Worm (Caenorhabditis elegans) whole organism, L1 larva: ENCODE results near the gene C33A11.2.

Experiments used
- ceh-82 ChIP-seq, 3 experiments: fragments of 150-350 bp in 1 of 3; sonication (generic microtip) in 2 of 3; optimal IDR thresholded peaks; 2 replicates each; lab custom pipeline; 2014 to 2017; ENCODE audit warnings: missing biosample characterization in 3 of 3, missing genetic modification characterization in 3 of 3
- efl-1 ChIP-seq, 4 experiments: fragments of 150-350 bp; optimal IDR thresholded peaks in 3 of 4; peaks in 1 of 4; 1 replicate in 1 of 4; 2 replicates in 3 of 4; lab custom pipeline; 2014; ENCODE audit warnings: missing biosample characterization in 2 of 4, missing genetic modification characterization in 2 of 4, missing genetic modification reagents in 2 of 4
- elt-3 ChIP-seq, 6 experiments: fragments of 150-350 bp in 1 of 6; sonication (generic microtip); optimal IDR thresholded peaks; 2 replicates each; lab custom pipeline; 2017 to 2018; ENCODE audit warnings: missing biosample characterization in 6 of 6, missing genetic modification characterization in 6 of 6, inconsistent platforms in 1 of 6
- hlh-17 ChIP-seq: fragments of 200-800 bp; sonication (Bioruptor generic); optimal IDR thresholded peaks from 2 replicates; lab custom pipeline; 2018; ENCODE audit warnings: missing genetic modification characterization, mild to moderate bottlenecking, missing compliant biosample characterization, moderate library complexity, borderline replicate concordance
- lir-3 ChIP-seq: sonication (generic microtip); optimal IDR thresholded peaks from 2 replicates; lab custom pipeline; 2016; ENCODE audit warnings: mild to moderate bottlenecking, missing genetic modification characterization, moderate library complexity, missing compliant biosample characterization; ENCODE audit not compliant: poor library complexity
- mdl-1 ChIP-seq, 2 experiments: fragments of 150-350 bp; optimal IDR thresholded peaks; 2 replicates each; lab custom pipeline; 2014 to 2017; ENCODE audit warnings: missing biosample characterization in 2 of 2, missing genetic modification characterization in 2 of 2, inconsistent platforms in 1 of 2
- nhr-237 ChIP-seq: fragments of 150-350 bp; optimal IDR thresholded peaks from 2 replicates; lab custom pipeline; 2014; ENCODE audit warnings: missing biosample characterization, missing genetic modification characterization
- nhr-77 ChIP-seq: fragments of 150-350 bp; optimal IDR thresholded peaks from 2 replicates; lab custom pipeline; 2014; ENCODE audit warnings: missing biosample characterization, missing genetic modification characterization
- nhr-84 ChIP-seq: sonication (generic microtip); optimal IDR thresholded peaks from 2 replicates; lab custom pipeline; 2017; ENCODE audit warnings: missing biosample characterization, missing genetic modification characterization
- sptf-1 ChIP-seq: fragments of 150-350 bp; optimal IDR thresholded peaks from 2 replicates; lab custom pipeline; 2014; ENCODE audit warnings: missing biosample characterization, missing genetic modification characterization
- unc-98 ChIP-seq: fragments of 200-800 bp; sonication (Bioruptor generic); IDR thresholded peaks from 2 replicates; pipeline ENCODE4 v1.3.6; 2022; ENCODE audit warnings: missing genetic modification characterization, missing compliant biosample characterization
- ztf-11 ChIP-seq, 2 experiments: sonication (generic microtip); optimal IDR thresholded peaks; 2 replicates each; lab custom pipeline; 2016 to 2017; ENCODE audit warnings: missing genetic modification characterization in 2 of 2, missing biosample characterization in 1 of 2, missing compliant biosample characterization in 1 of 2
- ztf-4 ChIP-seq: fragments of 150-350 bp; optimal IDR thresholded peaks from 2 replicates; lab custom pipeline; 2014; ENCODE audit warnings: missing biosample characterization, missing genetic modification characterization

ce11 chrX:15342744-15343259 lies 23.0 kb upstream of the C33A11.2 start:
- TF ChIP-seq elt-3 (tag; optimal IDR thresholded peaks at IDR 0.05; lab: Kevin White, UChicago) (peak in 4 of 6 experiments; percentile 5 to 77 (median 48)), ceh-82 (tag; optimal IDR thresholded peaks at IDR 0.05; lab: Kevin White, UChicago) (no peak), nhr-77 (tag; lab: Kevin White, UChicago) (no peak), ztf-11 (tag; optimal IDR thresholded peaks at IDR 0.05; lab: Kevin White, UChicago) (no peak), nhr-84 (tag; lab: Kevin White, UChicago) (no peak), sptf-1 (no peak), unc-98 (GFP tag; lab: Robert Waterston, UW) (no peak), efl-1 (optimal IDR thresholded peaks at IDR 0.05; lab: Kevin White, UChicago) (no peak), efl-1 (GFP tag; optimal IDR thresholded peaks at IDR 0.05 in 1 of 2; lab: Kevin White, UChicago) (no peak), lir-3 (tag; lab: Kevin White, UChicago) (no peak), ztf-4 (tag; lab: Kevin White, UChicago) (no peak), hlh-17 (GFP tag; lab: Kevin White, UChicago) (no peak), nhr-237 (no peak), mdl-1 (tag; optimal IDR thresholded peaks at IDR 0.05; lab: Kevin White, UChicago) (no peak)
